Fruit fly (Drosophila melanogaster) whole organism, embryonic: Measurements from ENCODE around the gene Ube3a.

Experiments
- Blimp-1 ChIP-seq: fragments of 200-800 bp; sonication (Bioruptor generic); optimal IDR thresholded peaks from 3 replicates; lab custom pipeline; 2018; ENCODE audit warnings: missing biosample characterization, missing genetic modification characterization, mild to moderate bottlenecking, moderate library complexity, missing genetic modification reagents
- CG10209 ChIP-seq: fragments of 200-800 bp; sonication (Bioruptor generic); optimal IDR thresholded peaks from 3 replicates; lab custom pipeline; 2017; ENCODE audit warnings: missing biosample characterization, mild to moderate bottlenecking, missing genetic modification characterization, missing genetic modification reagents
- CG11560 ChIP-seq: fragments of 200-800 bp; sonication (Bioruptor generic); IDR thresholded peaks from 3 replicates; pipeline ENCODE4 v1.3.6; 2022; ENCODE audit warnings: missing biosample characterization, missing genetic modification characterization
- CG12391 ChIP-seq: fragments of 200-800 bp; sonication (Bioruptor generic); optimal IDR thresholded peaks from 3 replicates; lab custom pipeline; 2018; ENCODE audit warnings: missing biosample characterization, mild to moderate bottlenecking, missing genetic modification characterization, moderate library complexity
- CG13123 ChIP-seq: fragments of 200-800 bp; sonication (Bioruptor generic); optimal IDR thresholded peaks from 2 replicates; lab custom pipeline; 2016; ENCODE audit warnings: missing biosample characterization, missing genetic modification characterization
- CG14667 ChIP-seq: fragments of 200-800 bp; sonication (Bioruptor generic); IDR thresholded peaks from 2 replicates; pipeline ENCODE4 v1.3.6; 2022; ENCODE audit warnings: missing biosample characterization, missing genetic modification characterization
- CG14710 ChIP-seq: fragments of 200-800 bp; sonication (Bioruptor generic); optimal IDR thresholded peaks from 3 replicates; lab custom pipeline; 2019; ENCODE audit warnings: missing biosample characterization, mild to moderate bottlenecking, missing genetic modification characterization, moderate library complexity
- CG15011 ChIP-seq: fragments of 200-800 bp; sonication (Bioruptor generic); optimal IDR thresholded peaks from 3 replicates; lab custom pipeline; 2018; ENCODE audit warnings: missing biosample characterization, mild to moderate bottlenecking, missing genetic modification characterization
- CG15601 ChIP-seq: fragments of 200-800 bp; sonication (Bioruptor generic); optimal IDR thresholded peaks from 3 replicates; lab custom pipeline; 2019; ENCODE audit warnings: missing biosample characterization, mild to moderate bottlenecking, missing genetic modification characterization, moderate library complexity
- CG17328 ChIP-seq: fragments of 200-800 bp; sonication (Bioruptor generic); IDR thresholded peaks from 2 replicates; pipeline ENCODE4 v1.3.6; 2022; ENCODE audit warnings: missing biosample characterization, missing genetic modification characterization
- CG17612 ChIP-seq: fragments of 200-800 bp; sonication (Bioruptor generic); IDR thresholded peaks from 2 replicates; pipeline ENCODE4 v1.3.6; 2022; ENCODE audit warnings: missing biosample characterization, missing genetic modification characterization
- CG2116 ChIP-seq: fragments of 200-800 bp; sonication (Bioruptor generic); optimal IDR thresholded peaks from 3 replicates; lab custom pipeline; 2018; ENCODE audit warnings: missing biosample characterization, mild to moderate bottlenecking, missing genetic modification characterization
- CG2712 ChIP-seq: fragments of 200-800 bp; optimal IDR thresholded peaks from 3 replicates; lab custom pipeline; 2019; ENCODE audit warnings: missing biosample characterization, mild to moderate bottlenecking, missing genetic modification characterization, moderate library complexity
- CG30403 ChIP-seq: fragments of 200-800 bp; sonication (Bioruptor generic); optimal IDR thresholded peaks from 3 replicates; lab custom pipeline; 2016; ENCODE audit warnings: missing biosample characterization, missing genetic modification characterization
- CG31388 ChIP-seq: fragments of 200-800 bp; sonication (Bioruptor generic); optimal IDR thresholded peaks from 2 replicates; lab custom pipeline; 2016; ENCODE audit warnings: missing biosample characterization, missing genetic modification characterization
- CG34422 ChIP-seq: fragments of 200-800 bp; sonication (Bioruptor generic); IDR thresholded peaks from 3 replicates; pipeline ENCODE4 v1.3.6; 2022; ENCODE audit warnings: missing biosample characterization, missing genetic modification characterization
- CG6791 ChIP-seq: fragments of 200-800 bp; sonication (Bioruptor generic); IDR thresholded peaks from 3 replicates; pipeline ENCODE4 v1.3.6; 2022; ENCODE audit warnings: missing biosample characterization, missing genetic modification characterization; ENCODE audit not compliant: partially characterized antibody
- CG6813 ChIP-seq: fragments of 200-800 bp; sonication (Bioruptor generic); optimal IDR thresholded peaks from 2 replicates; lab custom pipeline; 2017; ENCODE audit warnings: missing biosample characterization, missing genetic modification characterization, mild to moderate bottlenecking, moderate library complexity, missing genetic modification reagents
- CG8089 ChIP-seq: fragments of 200-800 bp; sonication (Bioruptor generic); optimal IDR thresholded peaks from 3 replicates; lab custom pipeline; 2016; ENCODE audit warnings: missing biosample characterization, missing genetic modification characterization
- HLHmδ ChIP-seq: fragments of 200-800 bp; sonication (Bioruptor generic); optimal IDR thresholded peaks from 2 replicates; lab custom pipeline; 2018; ENCODE audit warnings: missing biosample characterization, mild to moderate bottlenecking, missing genetic modification characterization, moderate library complexity
- Hand ChIP-seq: fragments of 200-800 bp; sonication (Bioruptor generic); optimal IDR thresholded peaks from 2 replicates; lab custom pipeline; 2017; ENCODE audit warnings: mild to moderate bottlenecking, missing biosample characterization, missing genetic modification reagents, missing genetic modification characterization
- MBD-R2 ChIP-seq: fragments of 200-800 bp; sonication (Bioruptor generic); IDR thresholded peaks from 2 replicates; pipeline ENCODE4 v1.3.6; 2022; ENCODE audit warnings: missing biosample characterization, missing genetic modification characterization
- Neu2 ChIP-seq: fragments of 200-800 bp; sonication (Bioruptor generic); optimal IDR thresholded peaks from 3 replicates; lab custom pipeline; 2016; ENCODE audit warnings: missing biosample characterization, missing genetic modification characterization, borderline replicate concordance
- Nf-YC ChIP-seq: fragments of 200-800 bp; optimal IDR thresholded peaks from 3 replicates; lab custom pipeline; 2019; ENCODE audit warnings: missing biosample characterization, mild to moderate bottlenecking, missing genetic modification characterization, moderate library complexity
- Oli ChIP-seq: fragments of 200-800 bp; sonication (Bioruptor generic); optimal IDR thresholded peaks from 2 replicates; lab custom pipeline; 2018; ENCODE audit warnings: missing biosample characterization, mild to moderate bottlenecking, missing genetic modification characterization, moderate library complexity
- PHDP ChIP-seq: fragments of 200-800 bp; sonication (Bioruptor generic); optimal IDR thresholded peaks from 3 replicates; lab custom pipeline; 2018; ENCODE audit warnings: missing biosample characterization, mild to moderate bottlenecking, missing genetic modification characterization, moderate library complexity
- Sry-δ ChIP-seq: fragments of 200-800 bp; sonication (Bioruptor generic); optimal IDR thresholded peaks from 2 replicates; lab custom pipeline; 2016; ENCODE audit warnings: missing biosample characterization, missing genetic modification characterization
- ab ChIP-seq: fragments of 200-800 bp; sonication (Bioruptor generic); optimal IDR thresholded peaks from 2 replicates; lab custom pipeline; 2016; ENCODE audit warnings: missing biosample characterization, missing genetic modification characterization
- az2 ChIP-seq: fragments of 200-800 bp; sonication (Bioruptor generic); optimal IDR thresholded peaks from 3 replicates; lab custom pipeline; 2016; ENCODE audit warnings: missing biosample characterization, missing genetic modification characterization
- bowl ChIP-seq: fragments of 200-800 bp; sonication (Bioruptor generic); IDR thresholded peaks from 2 replicates; pipeline ENCODE4 v1.3.6; 2022; ENCODE audit warnings: missing biosample characterization, missing genetic modification characterization
- cato ChIP-seq: fragments of 200-800 bp; sonication (Bioruptor generic); optimal IDR thresholded peaks from 2 replicates; lab custom pipeline; 2016; ENCODE audit warnings: missing biosample characterization, missing genetic modification characterization, borderline replicate concordance
- crc ChIP-seq: fragments of 200-800 bp; sonication (Bioruptor generic); optimal IDR thresholded peaks from 2 replicates; lab custom pipeline; 2016; ENCODE audit warnings: missing biosample characterization, missing genetic modification characterization
- eve ChIP-seq, 2 experiments: fragments of >200 bp; optimal IDR thresholded peaks; 2 replicates each; lab custom pipeline; 2017; ENCODE audit warnings: missing biosample characterization in 2 of 2, missing genetic modification characterization in 2 of 2
- ewg ChIP-seq: fragments of 200-800 bp; sonication (Bioruptor generic); optimal IDR thresholded peaks from 3 replicates; lab custom pipeline; 2017; ENCODE audit warnings: mild to moderate bottlenecking, missing biosample characterization, missing genetic modification reagents, missing genetic modification characterization
- exex ChIP-seq: fragments of 200-800 bp; sonication (Bioruptor generic); optimal IDR thresholded peaks from 4 replicates; lab custom pipeline; 2018; ENCODE audit warnings: missing biosample characterization, mild to moderate bottlenecking, missing genetic modification characterization, moderate library complexity
- insv ChIP-seq, 2 experiments: fragments of 200-800 bp; sonication (Bioruptor generic); optimal IDR thresholded peaks; 3 replicates each; lab custom pipeline; 2016 to 2018; ENCODE audit warnings: missing biosample characterization in 2 of 2, missing genetic modification characterization in 2 of 2
- kah ChIP-seq: fragments of 200-800 bp; sonication (Bioruptor generic); optimal IDR thresholded peaks from 2 replicates; lab custom pipeline; 2018; ENCODE audit warnings: missing biosample characterization, mild to moderate bottlenecking, missing genetic modification characterization
- kni ChIP-seq: fragments of 200-800 bp; sonication (Bioruptor generic); optimal IDR thresholded peaks from 3 replicates; lab custom pipeline; 2017; ENCODE audit warnings: mild to moderate bottlenecking, missing biosample characterization, missing genetic modification reagents, missing genetic modification characterization
- lab ChIP-seq: fragments of 200-800 bp; sonication (Bioruptor generic); optimal IDR thresholded peaks from 3 replicates; lab custom pipeline; 2017; ENCODE audit warnings: missing biosample characterization, missing genetic modification characterization, mild to moderate bottlenecking, moderate library complexity, missing genetic modification reagents
- nmo ChIP-seq: fragments of 200-800 bp; sonication (Bioruptor generic); optimal IDR thresholded peaks from 2 replicates; lab custom pipeline; 2018; ENCODE audit warnings: missing biosample characterization, mild to moderate bottlenecking, missing genetic modification characterization, moderate library complexity
- nom ChIP-seq: fragments of 200-800 bp; sonication (Bioruptor generic); optimal IDR thresholded peaks from 2 replicates; lab custom pipeline; 2017; ENCODE audit warnings: missing biosample characterization, missing genetic modification characterization, mild to moderate bottlenecking, moderate library complexity, missing genetic modification reagents
- oc ChIP-seq: fragments of 200-800 bp; sonication (Bioruptor generic); optimal IDR thresholded peaks from 2 replicates; lab custom pipeline; 2018; ENCODE audit warnings: missing biosample characterization, mild to moderate bottlenecking, missing genetic modification characterization, moderate library complexity
- pros ChIP-seq: fragments of 200-800 bp; sonication (Bioruptor generic); optimal IDR thresholded peaks from 3 replicates; lab custom pipeline; 2019; ENCODE audit warnings: missing biosample characterization, mild to moderate bottlenecking, missing genetic modification characterization, moderate library complexity
- psq ChIP-seq: fragments of 200-800 bp; sonication (Bioruptor generic); optimal IDR thresholded peaks from 2 replicates; lab custom pipeline; 2017; ENCODE audit warnings: missing biosample characterization, missing genetic modification characterization
- ranshi ChIP-seq: fragments of 200-800 bp; sonication (Bioruptor generic); IDR thresholded peaks from 2 replicates; pipeline ENCODE4 v1.3.6; 2022; ENCODE audit warnings: missing biosample characterization, missing genetic modification characterization
- unc-4 ChIP-seq: fragments of 200-800 bp; sonication (Bioruptor generic); IDR thresholded peaks from 2 replicates; pipeline ENCODE4 v1.3.6; 2022; ENCODE audit warnings: missing biosample characterization, missing genetic modification characterization; ENCODE audit not compliant: partially characterized antibody
- vfl ChIP-seq: fragments of 200-800 bp; sonication (Bioruptor generic); optimal IDR thresholded peaks from 2 replicates; lab custom pipeline; 2016; ENCODE audit warnings: missing biosample characterization, missing genetic modification characterization
- zen ChIP-seq: fragments of 200-800 bp; sonication (Bioruptor generic); optimal IDR thresholded peaks from 3 replicates; lab custom pipeline; 2018; ENCODE audit warnings: missing biosample characterization, mild to moderate bottlenecking, missing genetic modification characterization, moderate library complexity

The Ube3a gene

DNA sequence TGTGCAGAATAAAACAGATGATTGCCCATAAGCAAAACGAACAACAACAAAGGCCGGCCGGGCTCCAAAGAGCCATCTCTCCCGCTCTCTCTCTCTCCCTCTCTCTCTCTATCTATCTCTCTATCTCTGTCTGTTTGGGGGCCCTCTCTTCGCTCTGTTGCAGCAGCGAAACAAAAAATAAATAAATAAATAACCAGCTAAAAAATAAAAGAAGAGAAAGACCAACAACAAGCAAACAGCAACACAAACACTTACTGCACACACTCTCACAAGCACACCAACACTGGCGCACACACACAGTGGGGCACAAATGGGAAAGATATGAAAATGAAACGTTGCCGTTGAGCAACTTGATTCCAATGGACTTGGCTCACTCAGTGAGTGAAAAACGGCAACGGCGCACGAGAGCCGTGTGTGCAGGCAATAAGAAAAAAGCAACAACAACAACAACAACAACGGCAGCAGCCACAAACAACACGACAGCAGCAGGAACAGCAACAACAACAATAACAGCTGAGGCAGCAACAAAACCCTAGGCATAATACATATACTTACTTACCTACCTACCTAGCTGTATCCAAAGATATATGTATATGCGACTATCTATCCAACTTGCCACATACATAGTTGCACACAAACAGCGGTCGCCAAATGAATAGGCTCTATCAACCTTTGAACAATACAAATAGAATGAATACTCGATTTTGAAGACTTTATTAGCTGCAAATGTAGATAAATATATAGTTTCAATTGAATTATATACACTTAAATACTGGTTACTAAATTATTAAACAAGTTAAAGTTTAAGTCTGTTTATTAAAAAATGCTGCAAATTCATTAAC is 35.9 kb upstream of the Ube3a start (continued):
- peak; percentile 49 for TF ChIP-seq HLHmδ (GFP tag; lab: Kevin White, UChicago)
- TF ChIP-seq CG11560 (tag; lab: Robert Waterston, UW) = no peak
- peak; percentile 0 for TF ChIP-seq CG2116 (GFP tag; lab: Kevin White, UChicago)
- TF ChIP-seq CG8089 (GFP tag; lab: Kevin White, UChicago) = no peak
- peak; percentile 4 for TF ChIP-seq nmo (GFP tag; lab: Kevin White, UChicago)
- TF ChIP-seq kah (GFP tag; lab: Kevin White, UChicago) = peak; percentile 60
- TF ChIP-seq pros (GFP tag; lab: Kevin White, UChicago) = peak; percentile 75
- no peak; the same call in 1 of the 2 replicates for TF ChIP-seq CG17328
- TF ChIP-seq Oli (tag; lab: Kevin White, UChicago) = peak; percentile 40
- TF ChIP-seq CG2712 = peak; percentile 45
- peak; percentile 7 for TF ChIP-seq vfl (GFP tag; lab: Kevin White, UChicago)
- no peak for TF ChIP-seq CG14667
- TF ChIP-seq ab = no peak
- peak; percentile 8 for TF ChIP-seq Nf-YC (tag; lab: Kevin White, UChicago)
- peak; percentile 64 for TF ChIP-seq CG6813
- TF ChIP-seq eve (GFP tag; optimal IDR thresholded peaks at IDR 0.05; lab: Kevin White, UChicago) = no peak
- no peak for TF ChIP-seq CG15011 (GFP tag; lab: Kevin White, UChicago)
- no peak for TF ChIP-seq cato (GFP tag; lab: Kevin White, UChicago)
- no peak for TF ChIP-seq CG15601 (tag; lab: Kevin White, UChicago)
- peak; percentile 19 for TF ChIP-seq CG10209 (GFP tag; lab: Kevin White, UChicago)
- no peak; the same call in 1 of the 2 replicates for TF ChIP-seq ranshi (GFP tag; lab: Robert Waterston, UW)
- TF ChIP-seq oc (tag; lab: Kevin White, UChicago) = peak; percentile 20
- no peak for TF ChIP-seq CG14710
- TF ChIP-seq CG12391 (tag; lab: Kevin White, UChicago) = no peak
- TF ChIP-seq Sry-δ (GFP tag; lab: Kevin White, UChicago) = no peak
- TF ChIP-seq CG31388 (GFP tag; lab: Kevin White, UChicago) = no peak
- no peak for TF ChIP-seq Blimp-1
- peak; percentile 15; the same call in 1 of the 3 replicates for TF ChIP-seq CG34422 (GFP tag; lab: Robert Waterston, UW)
- TF ChIP-seq MBD-R2 (GFP tag; lab: Robert Waterston, UW) = no peak
- no peak for TF ChIP-seq Hand (GFP tag; lab: Kevin White, UChicago)
- peak; percentile 30 for TF ChIP-seq zen (tag; lab: Kevin White, UChicago)
- no peak for TF ChIP-seq CG30403 (GFP tag; lab: Kevin White, UChicago)
- TF ChIP-seq Neu2 (GFP tag; lab: Kevin White, UChicago) = no peak
- peak; percentile 85 for TF ChIP-seq kni (GFP tag; lab: Kevin White, UChicago)
- TF ChIP-seq insv (GFP tag; optimal IDR thresholded peaks at IDR 0.05; lab: Kevin White, UChicago) = peak in 1 of 2 experiments; percentile 62
- peak; percentile 19 for TF ChIP-seq PHDP
- TF ChIP-seq psq = peak; percentile 33
- no peak for TF ChIP-seq exex (tag; lab: Kevin White, UChicago)
- TF ChIP-seq CG13123 = no peak
- TF ChIP-seq unc-4 (GFP tag; lab: Robert Waterston, UW) = no peak
- TF ChIP-seq ewg (GFP tag; lab: Kevin White, UChicago) = no peak
- peak; percentile 8 for TF ChIP-seq az2 (GFP tag; lab: Kevin White, UChicago)
- no peak for TF ChIP-seq bowl (GFP tag; lab: Robert Waterston, UW)
- no peak for TF ChIP-seq CG17612
- TF ChIP-seq crc (GFP tag; lab: Kevin White, UChicago) = no peak
- TF ChIP-seq lab (GFP tag; lab: Kevin White, UChicago) = peak; percentile 69
- peak; percentile 24; the same call in 1 of the 3 replicates for TF ChIP-seq CG6791 (GFP tag; lab: Robert Waterston, UW)
- peak; percentile 100 for TF ChIP-seq nom
